Fruit fly (Drosophila melanogaster) Kc167 (cell line): ENCODE results near the gene drl.

Experiments
- Myc ChIP-seq: fragments of >200 bp; optimal IDR thresholded peaks from 2 replicates; lab custom pipeline; 2017; ENCODE audit warnings: missing external identifiers
- Sin3A ChIP-seq: fragments of >200 bp; optimal IDR thresholded peaks from 2 replicates; lab custom pipeline; 2018; ENCODE audit warnings: missing external identifiers
- h ChIP-seq: fragments of >200 bp; optimal IDR thresholded peaks from 3 replicates; lab custom pipeline; 2018; ENCODE audit warnings: missing external identifiers
- insv ChIP-seq: fragments of >200 bp; optimal IDR thresholded peaks from 3 replicates; lab custom pipeline; 2018; ENCODE audit warnings: missing external identifiers
- psq ChIP-seq: fragments of >200 bp; optimal IDR thresholded peaks from 2 replicates; lab custom pipeline; 2017; ENCODE audit warnings: missing external identifiers
- ttk ChIP-seq: sonication (Bioruptor generic); optimal IDR thresholded peaks from 2 replicates; lab custom pipeline; 2017; ENCODE audit warnings: missing external identifiers

drl gene

DNA sequence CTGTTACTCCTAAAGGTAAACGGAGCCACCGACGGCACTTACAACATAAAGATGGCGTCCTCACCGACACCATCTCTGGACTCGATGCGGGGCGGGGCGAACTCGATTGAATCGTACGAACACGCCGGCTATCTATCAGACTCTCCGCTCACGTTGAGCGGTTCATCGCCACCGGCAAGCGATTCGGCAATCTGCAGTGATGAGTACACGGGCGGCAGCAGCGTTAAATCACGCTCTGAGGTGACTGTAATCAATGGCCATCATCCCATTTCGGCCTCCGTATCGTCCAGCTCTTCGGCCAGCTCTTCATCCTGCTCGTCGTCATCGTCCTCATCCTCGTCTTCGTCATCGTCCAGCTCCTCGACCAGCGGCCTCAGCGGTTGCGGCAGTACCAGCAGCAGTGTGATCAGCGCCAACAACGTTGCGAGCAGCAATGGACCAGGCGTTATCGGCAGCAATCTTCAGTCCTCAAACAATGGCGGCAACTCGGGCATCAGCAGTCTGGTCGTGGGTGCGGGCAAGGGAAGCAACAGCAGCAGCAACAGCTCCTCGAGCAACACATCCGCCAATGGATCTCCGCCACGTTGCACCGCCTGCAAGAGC lies 21.9 kb upstream of the drl start:
- TF ChIP-seq Myc (lab: Kevin White, UChicago) = no peak
- no peak for TF ChIP-seq h (lab: Kevin White, UChicago)
- TF ChIP-seq insv (lab: Kevin White, UChicago) = no peak
- TF ChIP-seq ttk (lab: Kevin White, UChicago) = no peak
- no peak for TF ChIP-seq psq (lab: Kevin White, UChicago)
- no peak for TF ChIP-seq Sin3A (lab: Kevin White, UChicago)

dm6 chr2L:19181153-19181892 lies 8.8 kb upstream of the drl start, which contains the start of gene CG17568:
TSS of gene CG17568 (minus strand) at chr2L:19181702.
- TF ChIP-seq psq (lab: Kevin White, UChicago) (no peak), Myc (lab: Kevin White, UChicago) (no peak), ttk (lab: Kevin White, UChicago) (no peak), Sin3A (lab: Kevin White, UChicago) (no peak)

DNA sequence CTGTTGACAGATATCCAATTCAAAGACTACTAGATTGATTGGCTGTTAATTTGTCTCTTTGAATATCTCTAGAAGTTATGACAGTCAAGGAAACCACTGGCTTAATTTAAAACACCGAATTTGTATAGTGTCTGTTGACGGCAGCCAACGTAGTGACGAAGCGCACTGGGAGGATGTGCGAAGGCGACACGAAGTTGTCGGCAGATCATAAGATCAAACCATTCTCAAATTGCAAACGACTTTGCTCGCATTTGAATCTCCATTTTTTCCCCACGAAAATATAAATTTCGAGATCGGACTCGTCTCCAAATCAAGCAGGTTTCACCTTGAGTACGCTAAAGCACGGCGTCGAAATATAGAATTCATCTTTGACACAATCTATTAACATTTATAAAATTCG lies 7.4 kb upstream of the drl start, which contains the start of gene CG42688:
Gene CG42688 (minus strand): TSS at position 101 of the 400 bp plus-strand sequence.
- TF ChIP-seq Myc (lab: Kevin White, UChicago) (no peak), h (lab: Kevin White, UChicago) (no peak), insv (lab: Kevin White, UChicago) (no peak), Sin3A (lab: Kevin White, UChicago) (no peak), psq (lab: Kevin White, UChicago) (no peak), ttk (lab: Kevin White, UChicago) (no peak)

DNA sequence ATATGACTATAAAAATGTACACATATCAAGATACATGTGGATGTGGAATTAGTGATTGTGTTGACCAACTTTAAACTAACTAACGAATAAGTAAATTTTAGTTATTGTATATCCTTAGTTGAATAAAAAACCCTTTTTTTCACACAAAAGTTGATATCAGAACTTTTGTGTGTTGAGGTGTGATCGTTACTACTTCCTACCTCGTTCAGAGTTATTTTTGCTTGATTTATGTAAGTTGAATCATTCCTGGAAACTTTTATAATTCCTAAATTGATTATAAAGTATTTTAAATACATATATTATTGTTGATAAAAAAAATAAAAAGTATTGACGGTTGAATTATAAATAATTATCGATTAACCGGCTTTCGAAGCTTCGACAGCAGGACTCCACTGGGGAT lies 6.5 kb upstream of the drl start, which contains the start of gene CG46059:
Gene CG46059 (minus strand): TSS at position 101 of the 400 bp plus-strand sequence.
- no peak for TF ChIP-seq h (lab: Kevin White, UChicago)
- TF ChIP-seq ttk (lab: Kevin White, UChicago) = no peak
- no peak for TF ChIP-seq Sin3A (lab: Kevin White, UChicago)
- TF ChIP-seq insv (lab: Kevin White, UChicago) = no peak
- TF ChIP-seq Myc (lab: Kevin White, UChicago) = no peak
- TF ChIP-seq psq (lab: Kevin White, UChicago) = no peak

dm6 chr2L:19185676-19186239 lies 4.4 kb upstream of the drl start, which contains the start of the genes gammaTub37C and pigeon:
TSS of gene gammaTub37C (minus strand) at chr2L:19185726.
TSS of gene pigeon (plus strand) at chr2L:19186043.
- TF ChIP-seq h (lab: Kevin White, UChicago) = no peak

DNA sequence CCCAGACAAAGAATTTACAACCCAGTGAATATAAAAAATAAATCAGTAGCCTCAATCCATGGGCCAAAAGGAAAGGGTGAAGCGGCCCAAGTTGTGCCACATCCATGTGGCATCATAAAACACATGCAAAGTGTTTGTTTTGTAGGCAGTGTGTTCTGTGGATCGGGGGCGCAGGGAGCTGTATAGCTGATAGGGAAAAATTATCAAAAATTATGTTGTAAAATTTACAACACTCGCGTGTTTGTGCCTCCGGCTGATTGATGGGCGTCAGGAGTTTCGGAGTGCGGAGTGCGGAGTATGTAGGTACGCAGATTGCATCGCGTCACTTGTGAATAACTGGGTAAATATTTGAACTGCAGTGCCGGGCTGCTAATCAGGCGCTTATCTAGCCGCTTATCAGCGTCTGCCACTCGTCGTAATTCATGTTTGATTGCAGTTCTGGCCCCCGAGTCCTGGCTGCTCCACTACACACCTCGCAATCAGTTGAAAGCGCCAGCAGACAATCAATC lies 1.7 kb downstream of the drl start:
- TF ChIP-seq insv (lab: Kevin White, UChicago) (no peak), Sin3A (lab: Kevin White, UChicago) (no peak), psq (lab: Kevin White, UChicago) (no peak), ttk (lab: Kevin White, UChicago) (no peak), h (lab: Kevin White, UChicago) (no peak), Myc (lab: Kevin White, UChicago) (no peak)

- TF ChIP-seq Sin3A (lab: Kevin White, UChicago) = no peak
- no peak for TF ChIP-seq insv (lab: Kevin White, UChicago)
- TF ChIP-seq psq (lab: Kevin White, UChicago) = no peak
- TF ChIP-seq ttk (lab: Kevin White, UChicago) = no peak
- TF ChIP-seq h (lab: Kevin White, UChicago) = no peak
- TF ChIP-seq Myc (lab: Kevin White, UChicago) = no peak
These were observed 3.6 kb downstream of the drl start for dm6 chr2L:19193703-19194102.

DNA sequence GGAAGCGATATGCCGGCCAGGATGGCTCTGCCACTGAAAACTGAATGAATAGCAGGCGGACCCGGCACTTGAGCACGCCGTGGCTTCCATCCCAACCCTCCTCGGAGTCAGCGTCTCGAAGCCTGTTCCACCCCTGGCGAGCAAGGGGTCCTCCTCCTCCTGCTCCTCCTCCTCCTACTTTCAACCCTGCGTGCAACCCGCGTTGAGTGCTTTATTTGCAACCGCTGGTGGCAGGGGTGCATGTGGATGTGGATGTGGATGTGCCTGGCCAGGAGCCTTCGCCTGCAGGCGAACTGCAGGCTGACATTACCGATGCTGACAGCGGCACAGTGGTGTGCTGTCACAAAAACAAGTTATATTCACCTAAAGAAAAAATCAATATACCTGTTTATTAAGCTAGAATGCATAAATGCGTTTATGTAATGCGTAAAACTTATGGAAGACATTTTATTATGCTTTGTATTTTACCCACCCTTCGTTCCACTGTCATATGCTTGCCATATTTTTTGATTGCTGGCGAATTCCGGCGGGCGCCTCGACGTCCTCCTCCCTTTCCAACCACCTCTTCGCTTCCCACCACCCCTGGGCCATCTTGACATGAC lies 6.4 kb downstream of the drl start:
- TF ChIP-seq h (lab: Kevin White, UChicago) (no peak), Sin3A (lab: Kevin White, UChicago) (no peak), Myc (lab: Kevin White, UChicago) (no peak), insv (lab: Kevin White, UChicago) (no peak), psq (lab: Kevin White, UChicago) (no peak), ttk (lab: Kevin White, UChicago) (no peak)

DNA sequence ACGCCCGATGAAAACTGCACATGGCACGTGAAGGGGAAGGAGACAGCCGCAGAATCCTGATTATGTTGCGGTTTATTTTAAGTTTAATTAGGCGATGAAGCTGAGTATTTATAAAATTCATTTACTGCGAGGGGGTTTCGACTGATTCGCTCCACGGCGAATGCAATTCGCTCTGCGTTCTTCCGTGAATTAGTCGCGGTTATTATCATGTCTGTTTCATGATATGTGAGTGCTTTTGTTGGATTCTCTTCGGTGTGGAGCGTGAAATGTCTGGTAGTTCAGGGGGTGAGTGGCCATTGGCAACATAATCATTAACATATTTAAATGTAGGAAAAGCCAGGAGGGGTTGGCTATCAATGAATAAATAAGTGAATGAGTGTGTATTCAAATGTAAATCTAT lies 8.3 kb downstream of the drl start:
- TF ChIP-seq ttk (lab: Kevin White, UChicago) = no peak
- TF ChIP-seq psq (lab: Kevin White, UChicago) = no peak
- TF ChIP-seq Sin3A (lab: Kevin White, UChicago) = no peak
- TF ChIP-seq h (lab: Kevin White, UChicago) = no peak
- no peak for TF ChIP-seq Myc (lab: Kevin White, UChicago)
- no peak for TF ChIP-seq insv (lab: Kevin White, UChicago)

dm6 chr2L:19200211-19200610 lies 10.1 kb downstream of the drl start:
- no peak for TF ChIP-seq insv (lab: Kevin White, UChicago)
- TF ChIP-seq Sin3A (lab: Kevin White, UChicago) = no peak
- TF ChIP-seq psq (lab: Kevin White, UChicago) = no peak
- TF ChIP-seq ttk (lab: Kevin White, UChicago) = no peak
- TF ChIP-seq h (lab: Kevin White, UChicago) = no peak
- no peak for TF ChIP-seq Myc (lab: Kevin White, UChicago)

dm6 chr2L:19201841-19202240 lies 11.7 kb downstream of the drl start:
- TF ChIP-seq h (lab: Kevin White, UChicago) (no peak), psq (lab: Kevin White, UChicago) (no peak), ttk (lab: Kevin White, UChicago) (no peak), Sin3A (lab: Kevin White, UChicago) (no peak), Myc (lab: Kevin White, UChicago) (no peak), insv (lab: Kevin White, UChicago) (no peak)
